Worm (Caenorhabditis elegans): ENCODE measurements around the gene drd-50.

The drd-50 gene

DNA sequence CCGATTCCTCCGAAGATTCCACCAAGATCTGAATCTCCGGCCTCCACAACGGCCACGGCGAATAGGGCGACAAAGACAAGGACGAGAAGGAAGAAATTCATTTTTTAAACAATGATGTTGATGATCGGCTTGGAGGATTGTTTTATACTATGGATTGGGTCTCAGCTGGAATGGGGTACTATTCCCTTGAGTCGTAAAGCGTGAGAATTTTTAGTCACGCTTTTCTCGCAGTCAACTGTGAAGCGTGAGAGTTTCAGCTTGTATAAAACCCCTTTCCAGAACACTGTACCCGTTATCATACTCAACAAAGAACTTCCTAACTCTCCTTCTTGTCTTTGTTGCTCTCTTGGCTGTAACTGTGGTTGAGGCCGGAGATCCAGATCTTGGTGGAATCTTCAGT lies 3.0 kb upstream of the drd-50 start, which contains the start of gene F49F1.15:
Gene F49F1.15 (minus strand): TSS at position 101 of the 400 bp plus-strand sequence.
- no peak for TF ChIP-seq lin-13 (GFP tag; optimal IDR thresholded peaks at IDR 0.05)
- no peak for TF ChIP-seq nhr-25 (tag; optimal IDR thresholded peaks at IDR 0.05)
- TF ChIP-seq ztf-1 (GFP tag; conservative IDR thresholded peaks at IDR 0.05) = no peak
- no peak for TF ChIP-seq ceh-16 (tag; optimal IDR thresholded peaks at IDR 0.05)
- no peak for TF ChIP-seq unc-62 (GFP tag; optimal IDR thresholded peaks at IDR 0.05)
- no peak for TF ChIP-seq mbf-1 (tag; optimal IDR thresholded peaks at IDR 0.05)
- no peak for TF ChIP-seq ceh-82 (tag; optimal IDR thresholded peaks at IDR 0.05)
- TF ChIP-seq mdl-1 (tag; optimal IDR thresholded peaks at IDR 0.05) = no peak
- no peak for TF ChIP-seq ZK546.5 (tag; optimal IDR thresholded peaks at IDR 0.05)
- TF ChIP-seq unc-55 (GFP tag; optimal IDR thresholded peaks at IDR 0.05) = no peak
- no peak for TF ChIP-seq Y55F3AM.14 (GFP tag; optimal IDR thresholded peaks at IDR 0.05)
- no peak for TF ChIP-seq snpc-4 (tag; optimal IDR thresholded peaks at IDR 0.05)
- TF ChIP-seq fos-1 (tag; optimal IDR thresholded peaks at IDR 0.05) = no peak
- no peak for TF ChIP-seq mab-5 (tag; optimal IDR thresholded peaks at IDR 0.05)
- no peak for TF ChIP-seq sma-9 (GFP tag; optimal IDR thresholded peaks at IDR 0.05)
- no peak for TF ChIP-seq sma-9 (tag; optimal IDR thresholded peaks at IDR 0.05)
- no peak for TF ChIP-seq unc-39 (tag; optimal IDR thresholded peaks at IDR 0.05)
- no peak for TF ChIP-seq R02D3.7 (tag; optimal IDR thresholded peaks at IDR 0.05)

DNA sequence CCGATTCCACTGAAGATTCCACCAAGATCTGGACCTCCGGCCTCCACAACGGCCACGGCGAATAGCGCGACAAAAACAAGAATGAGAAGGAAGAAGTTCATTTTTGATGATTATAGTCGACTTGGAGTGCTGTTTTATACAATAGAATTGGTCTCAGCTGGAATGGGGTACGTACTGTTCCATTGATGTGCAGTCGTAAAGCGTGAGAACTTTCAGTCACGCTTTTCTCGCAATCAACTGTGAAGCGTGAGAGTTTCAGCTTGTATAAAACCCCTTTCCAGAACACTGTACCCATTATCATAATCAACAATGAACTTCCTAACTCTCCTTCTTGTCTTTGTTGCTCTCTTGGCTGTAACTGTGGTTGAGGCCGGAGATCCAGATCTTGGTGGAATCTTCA lies 1.9 kb upstream of the drd-50 start, which contains the start of the genes F49F1.4 and F49F1.2:
Gene F49F1.4 (minus strand): TSS at position 101 of the 400 bp plus-strand sequence.
Gene F49F1.2 (plus strand): TSS at position 310 of the 400 bp plus-strand sequence.
- TF ChIP-seq nhr-10 (tag; optimal IDR thresholded peaks at IDR 0.05) (no peak), lin-11 (tag; optimal IDR thresholded peaks at IDR 0.05) (no peak), snpc-4 (tag; optimal IDR thresholded peaks at IDR 0.05) (no peak), lsy-2 (tag; optimal IDR thresholded peaks at IDR 0.05) (no peak), ceh-16 (tag; optimal IDR thresholded peaks at IDR 0.05) (no peak), egl-27 (tag; optimal IDR thresholded peaks at IDR 0.05) (no peak), lin-13 (GFP tag; optimal IDR thresholded peaks at IDR 0.05) (no peak), F13H6.1 (tag; optimal IDR thresholded peaks at IDR 0.05) (no peak), nhr-6 (tag; optimal IDR thresholded peaks at IDR 0.05) (no peak), sem-4 (tag; optimal IDR thresholded peaks at IDR 0.05) (no peak), elt-1 (tag; optimal IDR thresholded peaks at IDR 0.05) (no peak), nhr-237 (tag; optimal IDR thresholded peaks at IDR 0.05) (no peak), zag-1 (tag; optimal IDR thresholded peaks at IDR 0.05) (no peak), ztf-1 (GFP tag; conservative IDR thresholded peaks at IDR 0.05) (no peak)

DNA sequence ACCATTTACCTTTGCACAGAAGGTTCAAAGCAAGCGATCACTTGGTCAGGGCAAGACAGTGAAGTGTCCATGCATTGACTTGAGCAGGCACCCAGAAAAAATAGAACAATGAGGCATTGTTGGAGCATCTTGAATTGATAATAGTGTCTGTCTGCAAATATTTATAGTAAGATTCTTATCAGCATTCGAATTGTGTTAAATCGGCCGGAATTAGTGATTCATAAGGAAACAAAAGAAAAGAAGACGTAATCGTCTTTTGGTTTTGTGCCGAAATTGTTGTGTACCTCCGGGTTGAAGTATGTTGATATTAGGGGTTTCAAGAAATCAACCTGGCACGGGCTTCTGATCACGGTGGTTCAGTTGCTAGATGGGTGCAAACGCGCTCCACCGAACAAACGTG lies 2.7 kb downstream of the drd-50 start, which contains the start of gene F49F1.5:
Gene F49F1.5 (minus strand): TSS at position 153 of the 400 bp plus-strand sequence.
- TF ChIP-seq nhr-23 (tag; optimal IDR thresholded peaks at IDR 0.05) = no peak
- no peak for TF ChIP-seq ztf-1 (GFP tag; conservative IDR thresholded peaks at IDR 0.05)
- TF ChIP-seq fos-1 (tag; optimal IDR thresholded peaks at IDR 0.05) = no peak
- TF ChIP-seq ceh-82 (tag; optimal IDR thresholded peaks at IDR 0.05) = no peak
- no peak for TF ChIP-seq lin-13 (GFP tag; optimal IDR thresholded peaks at IDR 0.05)

DNA sequence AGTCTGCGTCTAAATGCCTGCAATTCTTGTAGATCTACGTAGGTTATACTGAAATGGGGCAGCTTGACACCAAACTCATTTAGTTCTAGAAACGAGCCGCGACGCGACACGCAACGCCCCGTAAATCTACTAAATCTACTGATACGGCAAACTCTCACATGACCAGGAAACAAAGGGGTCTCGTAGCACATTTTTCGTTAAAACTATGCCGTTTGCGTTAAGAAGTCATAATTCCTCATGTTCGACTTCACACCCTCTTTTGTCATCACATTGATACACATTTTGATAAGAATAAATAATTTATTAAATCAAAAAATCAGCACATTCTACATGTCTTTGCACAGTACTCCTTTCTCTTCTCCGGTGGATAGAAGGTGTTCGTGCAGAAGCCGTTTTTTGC lies 3.5 kb downstream of the drd-50 start:
- TF ChIP-seq unc-39 (tag; optimal IDR thresholded peaks at IDR 0.05) (no peak), blmp-1 (tag; optimal IDR thresholded peaks at IDR 0.05; ENCODE audit: insufficient read depth) (no peak), ceh-16 (tag; optimal IDR thresholded peaks at IDR 0.05) (no peak), egl-27 (tag; optimal IDR thresholded peaks at IDR 0.05) (no peak), F13H6.1 (tag; optimal IDR thresholded peaks at IDR 0.05) (no peak), lin-39 (tag; optimal IDR thresholded peaks at IDR 0.05) (no peak), C34F6.9 (tag; optimal IDR thresholded peaks at IDR 0.05) (no peak), snpc-4 (tag; optimal IDR thresholded peaks at IDR 0.05) (no peak), nhr-10 (tag; optimal IDR thresholded peaks at IDR 0.05) (no peak), nhr-12 (tag; optimal IDR thresholded peaks at IDR 0.05) (no peak), unc-55 (GFP tag; optimal IDR thresholded peaks at IDR 0.05) (no peak), mbf-1 (tag; optimal IDR thresholded peaks at IDR 0.05) (no peak), dmd-4 (tag; optimal IDR thresholded peaks at IDR 0.05) (no peak), nhr-23 (tag; optimal IDR thresholded peaks at IDR 0.05) (no peak), R02D3.7 (tag; optimal IDR thresholded peaks at IDR 0.05) (no peak), ztf-4 (tag; optimal IDR thresholded peaks at IDR 0.05) (no peak), sma-3 (GFP tag; optimal IDR thresholded peaks at IDR 0.05) (no peak), ceh-82 (tag; optimal IDR thresholded peaks at IDR 0.05) (no peak), ztf-11 (tag; optimal IDR thresholded peaks at IDR 0.05) (no peak), mab-5 (tag; optimal IDR thresholded peaks at IDR 0.05) (no peak)

Measured in whole organism, L2 larva.